Worm (Caenorhabditis elegans): ENCODE measurements around the gene cyp-33E2.

The cyp-33E2 gene

ce11 chrIV:8587057-8587456, 25.1 kb upstream of the cyp-33E2 start:
- TF ChIP-seq blmp-1 (tag; optimal IDR thresholded peaks at IDR 0.05; ENCODE audit: insufficient read depth): no peak
- TF ChIP-seq nhr-10 (tag; optimal IDR thresholded peaks at IDR 0.05): no peak
- TF ChIP-seq nhr-6 (tag; optimal IDR thresholded peaks at IDR 0.05): peak; percentile 43
- TF ChIP-seq sem-4 (tag; optimal IDR thresholded peaks at IDR 0.05): peak; percentile 66
- TF ChIP-seq ztf-1 (GFP tag; conservative IDR thresholded peaks at IDR 0.05): no peak
- no peak for TF ChIP-seq mab-5 (tag; optimal IDR thresholded peaks at IDR 0.05)
- TF ChIP-seq egl-27 (tag; optimal IDR thresholded peaks at IDR 0.05): peak; percentile 58
- no peak for TF ChIP-seq elt-1 (tag; optimal IDR thresholded peaks at IDR 0.05)
- peak; percentile 19 to 40 for TF ChIP-seq mdl-1 (tag; optimal IDR thresholded peaks at IDR 0.05)
- no peak for TF ChIP-seq ceh-16 (tag; optimal IDR thresholded peaks at IDR 0.05)
- no peak for TF ChIP-seq ZK546.5 (tag; optimal IDR thresholded peaks at IDR 0.05)
- peak; percentile 70 for TF ChIP-seq zag-1 (tag; optimal IDR thresholded peaks at IDR 0.05)
- no peak for TF ChIP-seq ztf-11 (tag; optimal IDR thresholded peaks at IDR 0.05)
- TF ChIP-seq gmeb-1 (tag; optimal IDR thresholded peaks at IDR 0.05): no peak
- TF ChIP-seq nhr-237 (tag; optimal IDR thresholded peaks at IDR 0.05): no peak
- TF ChIP-seq nhr-77 (tag; optimal IDR thresholded peaks at IDR 0.05): no peak
- no peak for TF ChIP-seq nhr-11 (tag; optimal IDR thresholded peaks at IDR 0.05)
- TF ChIP-seq ceh-82 (tag; optimal IDR thresholded peaks at IDR 0.05): peak; percentile 1
- peak; percentile 20 to 71 for TF ChIP-seq lsy-2 (tag; optimal IDR thresholded peaks at IDR 0.05)
- TF ChIP-seq aly-2 (tag; optimal IDR thresholded peaks at IDR 0.05): no peak
- no peak for TF ChIP-seq unc-39 (tag; optimal IDR thresholded peaks at IDR 0.05)
- TF ChIP-seq sma-9 (GFP tag; optimal IDR thresholded peaks at IDR 0.05): peak; percentile 94
- no peak for TF ChIP-seq sma-9 (tag; optimal IDR thresholded peaks at IDR 0.05)
- no peak for TF ChIP-seq snpc-4 (tag; optimal IDR thresholded peaks at IDR 0.05)
- no peak for TF ChIP-seq R02D3.7 (tag; optimal IDR thresholded peaks at IDR 0.05)
- TF ChIP-seq C34F6.9 (tag; optimal IDR thresholded peaks at IDR 0.05): peak; percentile 39
- TF ChIP-seq mbf-1 (tag; optimal IDR thresholded peaks at IDR 0.05): no peak
- TF ChIP-seq crh-2 (tag; optimal IDR thresholded peaks at IDR 0.05): no peak
- no peak for TF ChIP-seq skn-1 (tag; optimal IDR thresholded peaks at IDR 0.05)
- TF ChIP-seq nhr-23 (tag; optimal IDR thresholded peaks at IDR 0.05): no peak
- TF ChIP-seq nhr-12 (tag; optimal IDR thresholded peaks at IDR 0.05): no peak
- no peak for TF ChIP-seq alr-1 (tag; optimal IDR thresholded peaks at IDR 0.05)
- TF ChIP-seq nhr-129 (tag; optimal IDR thresholded peaks at IDR 0.05): peak; percentile 76
- TF ChIP-seq ama-1 (optimal IDR thresholded peaks at IDR 0.05): no peak
- peak; percentile 55 for TF ChIP-seq fos-1 (tag; optimal IDR thresholded peaks at IDR 0.05)
- TF ChIP-seq ztf-4 (tag; optimal IDR thresholded peaks at IDR 0.05): peak; percentile 35
- no peak for TF ChIP-seq sma-3 (GFP tag; optimal IDR thresholded peaks at IDR 0.05)
- TF ChIP-seq lin-39 (tag; optimal IDR thresholded peaks at IDR 0.05): no peak
- peak; percentile 19 for TF ChIP-seq Y55F3AM.14 (GFP tag; optimal IDR thresholded peaks at IDR 0.05)
- TF ChIP-seq unc-55 (GFP tag; optimal IDR thresholded peaks at IDR 0.05): peak; percentile 25
- peak; percentile 95 for TF ChIP-seq F13H6.1 (tag; optimal IDR thresholded peaks at IDR 0.05)
- TF ChIP-seq nhr-21 (tag; optimal IDR thresholded peaks at IDR 0.05): peak; percentile 5
- no peak for TF ChIP-seq nhr-25 (tag; optimal IDR thresholded peaks at IDR 0.05)
- TF ChIP-seq lin-11 (tag; optimal IDR thresholded peaks at IDR 0.05): no peak
- TF ChIP-seq peb-1 (tag; optimal IDR thresholded peaks at IDR 0.05): no peak
- peak; percentile 77 for TF ChIP-seq unc-62 (GFP tag; optimal IDR thresholded peaks at IDR 0.05)
- TF ChIP-seq elt-3 (tag; optimal IDR thresholded peaks at IDR 0.05): no peak
- peak; percentile 22 for TF ChIP-seq lin-13 (GFP tag; optimal IDR thresholded peaks at IDR 0.05)
- TF ChIP-seq dmd-4 (tag; optimal IDR thresholded peaks at IDR 0.05): no peak

Measured in whole organism, L2 larva.